Fruit fly (Drosophila melanogaster): ENCODE measurements around the gene CCT4.

The CCT4 gene

DNA sequence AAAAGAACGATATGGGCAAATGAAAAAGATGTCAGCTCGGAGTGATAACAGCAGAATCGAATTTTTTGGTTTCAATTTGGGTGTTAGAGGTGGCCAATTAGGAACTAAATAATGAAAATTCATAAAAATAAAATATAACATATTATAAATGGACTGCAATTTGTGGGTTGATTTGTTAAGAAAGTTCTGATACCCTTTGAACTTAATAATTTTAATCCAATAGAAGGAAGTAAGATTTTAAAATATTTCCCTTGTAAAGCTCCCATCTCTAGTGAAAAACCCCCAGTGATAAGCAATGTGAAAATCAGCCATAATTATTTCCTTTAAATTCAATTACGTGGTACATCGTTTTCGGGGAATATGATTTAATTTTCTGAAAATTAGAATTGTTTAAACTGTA is 48.4 kb downstream of the CCT4 start (continued):
- TF ChIP-seq Vsx1 (GFP tag; optimal IDR thresholded peaks at IDR 0.05): no peak
- TF ChIP-seq CG10366 (GFP tag; IDR thresholded peaks at IDR 0.05): peak; percentile 20; the same call in 1 of the 2 replicates
- peak; percentile 42; the same call in 2 of the 3 replicates for TF ChIP-seq tgo (GFP tag; IDR thresholded peaks at IDR 0.05)
- peak; percentile 65 for TF ChIP-seq gem (tag; optimal IDR thresholded peaks at IDR 0.05)
- no peak for TF ChIP-seq CG1647 (GFP tag; optimal IDR thresholded peaks at IDR 0.05)
- peak; percentile 36 for TF ChIP-seq CG8388 (GFP tag; optimal IDR thresholded peaks at IDR 0.05)
- TF ChIP-seq Oli (tag; optimal IDR thresholded peaks at IDR 0.05): peak; percentile 15
- TF ChIP-seq CG15269 (tag; optimal IDR thresholded peaks at IDR 0.05): peak; percentile 35
- TF ChIP-seq GATAe (GFP tag; conservative IDR thresholded peaks at IDR 0.05): peak; percentile 31; the same call in 1 of the 2 replicates
- TF ChIP-seq H15 (GFP tag; IDR thresholded peaks at IDR 0.05): 0 out of 3 replicates have a peak, but pooled peaks have one; percentile 12
- TF ChIP-seq CG14965 (GFP tag; optimal IDR thresholded peaks at IDR 0.05; ENCODE audit: borderline replicate concordance): no peak
- peak; percentile 17; the same call in 1 of the 3 replicates for TF ChIP-seq zfh1 (GFP tag; IDR thresholded peaks at IDR 0.05)
- TF ChIP-seq vvl (GFP tag; IDR thresholded peaks at IDR 0.05): peak; percentile 48; the same call in 1 of the 2 replicates
- no peak for TF ChIP-seq hb (GFP tag; IDR thresholded peaks at IDR 0.05; ENCODE audit: partially characterized antibody)
- 0 out of 3 replicates have a peak, but pooled peaks have one; percentile 28 for TF ChIP-seq CG17361 (GFP tag; IDR thresholded peaks at IDR 0.05)
- peak; percentile 38; the same call in 1 of the 2 replicates for TF ChIP-seq CG6689 (GFP tag; IDR thresholded peaks at IDR 0.05)
- no peak for TF ChIP-seq Ada2b (GFP tag; IDR thresholded peaks at IDR 0.05)
- 0 out of 2 replicates have a peak, but pooled peaks have one; percentile 33 for TF ChIP-seq E2f2 (GFP tag; IDR thresholded peaks at IDR 0.05)
- TF ChIP-seq CG7963 (GFP tag; IDR thresholded peaks at IDR 0.05; ENCODE audit: partially characterized antibody): no peak
- TF ChIP-seq CG14441 (GFP tag; IDR thresholded peaks at IDR 0.05): peak; percentile 40; the same call in 1 of the 2 replicates
- TF ChIP-seq CG11695 (GFP tag; IDR thresholded peaks at IDR 0.05): 0 out of 3 replicates have a peak, but pooled peaks have one; percentile 9
- no peak for TF ChIP-seq D (optimal IDR thresholded peaks at IDR 0.05)
- TF ChIP-seq D (GFP tag; optimal IDR thresholded peaks at IDR 0.05): peak; percentile 13
- TF ChIP-seq Aef1 (GFP tag; IDR thresholded peaks at IDR 0.05): no peak
- TF ChIP-seq Neu2 (GFP tag; optimal IDR thresholded peaks at IDR 0.05; ENCODE audit: borderline replicate concordance): no peak
- TF ChIP-seq Ptx1 (GFP tag; IDR thresholded peaks at IDR 0.05): peak; percentile 42
- peak; percentile 45 for TF ChIP-seq Blimp-1 (GFP tag; optimal IDR thresholded peaks at IDR 0.05)
- TF ChIP-seq Rfx (GFP tag; IDR thresholded peaks at IDR 0.05): peak; percentile 46; the same call in 1 of the 2 replicates
- no peak for TF ChIP-seq oc (tag; optimal IDR thresholded peaks at IDR 0.05)
- peak; percentile 23 for TF ChIP-seq CG8924 (tag; optimal IDR thresholded peaks at IDR 0.05)
- TF ChIP-seq Xrp1 (GFP tag; IDR thresholded peaks at IDR 0.05): peak; percentile 52
- no peak for TF ChIP-seq grau (tag; optimal IDR thresholded peaks at IDR 0.05)
- TF ChIP-seq Hmr (GFP tag; optimal IDR thresholded peaks at IDR 0.05): peak; percentile 18
- peak in 1 of 3 experiments; percentile 1 for TF ChIP-seq lola (GFP tag; optimal IDR thresholded peaks at IDR 0.05)
- TF ChIP-seq CG3281 (GFP tag; optimal IDR thresholded peaks at IDR 0.05): peak; percentile 29
- peak; percentile 13 for TF ChIP-seq BEAF-32 (GFP tag; optimal IDR thresholded peaks at IDR 0.05)
- no peak for TF ChIP-seq TFAM (GFP tag; optimal IDR thresholded peaks at IDR 0.05)
- no peak for TF ChIP-seq NFAT (GFP tag; IDR thresholded peaks at IDR 0.05)
- 0 out of 2 replicates have a peak, but pooled peaks have one; percentile 38 for TF ChIP-seq CG31441 (GFP tag; IDR thresholded peaks at IDR 0.05)
- peak; percentile 44 for TF ChIP-seq D19A (tag; optimal IDR thresholded peaks at IDR 0.05)
- no peak for TF ChIP-seq onecut (GFP tag; IDR thresholded peaks at IDR 0.05)
- TF ChIP-seq az2 (GFP tag; optimal IDR thresholded peaks at IDR 0.05): peak; percentile 15
- TF ChIP-seq CG17328 (GFP tag; IDR thresholded peaks at IDR 0.05): peak; percentile 49
- no peak for TF ChIP-seq sim (GFP tag; IDR thresholded peaks at IDR 0.05)
- no peak for TF ChIP-seq ttk (GFP tag; IDR thresholded peaks at IDR 0.05)
- no peak for TF ChIP-seq sima (GFP tag; optimal IDR thresholded peaks at IDR 0.05)
- TF ChIP-seq Fer3 (tag; optimal IDR thresholded peaks at IDR 0.05): peak; percentile 52
- TF ChIP-seq CG15601 (tag; optimal IDR thresholded peaks at IDR 0.05): peak; percentile 17
- peak in 1 of 2 experiments; percentile 47 for TF ChIP-seq bsh (GFP tag; optimal IDR thresholded peaks at IDR 0.05)

All from whole organism, embryonic.